Worm (Caenorhabditis elegans): ENCODE measurements around the gene fat-4.

- TF ChIP-seq lsy-2 (tag; optimal IDR thresholded peaks at IDR 0.05) (no peak), ama-1 (optimal IDR thresholded peaks at IDR 0.05) (no peak), R02D3.7 (tag; optimal IDR thresholded peaks at IDR 0.05) (no peak), daf-16 (GFP tag; optimal IDR thresholded peaks at IDR 0.05) (no peak), daf-16 (tag; optimal IDR thresholded peaks at IDR 0.05) (no peak), ceh-32 (tag; optimal IDR thresholded peaks at IDR 0.05; ENCODE audit: poor library complexity) (no peak), hif-1 (tag; optimal IDR thresholded peaks at IDR 0.05) (no peak), ztf-11 (tag; optimal IDR thresholded peaks at IDR 0.05) (no peak), lin-13 (GFP tag; optimal IDR thresholded peaks at IDR 0.05) (no peak)
Measured at ce11 chrIV:9850931-9851330, 51.7 kb downstream of the fat-4 start, which contains the start of gene ssp-10.
